Fruit fly (Drosophila melanogaster) whole organism, embryonic: Measurements from ENCODE around the gene CG5902.

Experiments
- ATbp ChIP-seq: fragments of 200-800 bp; sonication (Bioruptor generic); optimal IDR thresholded peaks from 2 replicates; lab custom pipeline; 2017; ENCODE audit warnings: missing biosample characterization, mild to moderate bottlenecking, missing genetic modification characterization, missing genetic modification reagents
- Aef1 ChIP-seq: fragments of 200-800 bp; sonication (Bioruptor generic); IDR thresholded peaks from 3 replicates; pipeline ENCODE4 v1.3.6; 2022; ENCODE audit warnings: missing biosample characterization, missing genetic modification characterization
- CG10543 ChIP-seq: fragments of 200-800 bp; sonication (Bioruptor generic); optimal IDR thresholded peaks from 3 replicates; lab custom pipeline; 2017; ENCODE audit warnings: missing biosample characterization, mild to moderate bottlenecking, missing genetic modification characterization, moderate library complexity
- CG12942 ChIP-seq: fragments of 200-800 bp; sonication (Bioruptor generic); optimal IDR thresholded peaks from 3 replicates; lab custom pipeline; 2016; ENCODE audit warnings: missing biosample characterization, missing genetic modification characterization
- CG13894 ChIP-seq: fragments of 200-800 bp; sonication (Bioruptor generic); optimal IDR thresholded peaks from 3 replicates; lab custom pipeline; 2018; ENCODE audit warnings: missing biosample characterization, mild to moderate bottlenecking, missing genetic modification characterization, moderate library complexity
- CG17912 ChIP-seq: fragments of 200-800 bp; sonication (Bioruptor generic); optimal IDR thresholded peaks from 2 replicates; lab custom pipeline; 2018; ENCODE audit warnings: missing biosample characterization, mild to moderate bottlenecking, missing genetic modification characterization
- CG34224 ChIP-seq: fragments of 200-800 bp; sonication (Bioruptor generic); IDR thresholded peaks from 3 replicates; pipeline ENCODE4 v1.3.6; 2022; ENCODE audit warnings: missing biosample characterization, missing genetic modification characterization; ENCODE audit not compliant: partially characterized antibody
- CG4328 ChIP-seq: fragments of 200-800 bp; sonication (Bioruptor generic); optimal IDR thresholded peaks from 3 replicates; lab custom pipeline; 2017; ENCODE audit warnings: missing biosample characterization, missing genetic modification reagents, missing genetic modification characterization
- CG43689 ChIP-seq: fragments of 200-800 bp; sonication (Bioruptor generic); IDR thresholded peaks from 2 replicates; pipeline ENCODE4 v1.3.6; 2022; ENCODE audit warnings: missing biosample characterization, missing genetic modification characterization
- CG4424 ChIP-seq: fragments of 200-800 bp; sonication (Bioruptor generic); optimal IDR thresholded peaks from 3 replicates; lab custom pipeline; 2016; ENCODE audit warnings: missing biosample characterization, missing genetic modification characterization
- CG4820 ChIP-seq: fragments of 200-800 bp; sonication (Bioruptor generic); optimal IDR thresholded peaks from 3 replicates; lab custom pipeline; 2016; ENCODE audit warnings: missing biosample characterization, missing genetic modification characterization
- CG6175 ChIP-seq: fragments of 200-800 bp; sonication (Bioruptor generic); IDR thresholded peaks from 3 replicates; pipeline ENCODE4 v1.3.6; 2022; ENCODE audit warnings: missing biosample characterization, missing genetic modification characterization
- CG6791 ChIP-seq: fragments of 200-800 bp; sonication (Bioruptor generic); IDR thresholded peaks from 3 replicates; pipeline ENCODE4 v1.3.6; 2022; ENCODE audit warnings: missing biosample characterization, missing genetic modification characterization; ENCODE audit not compliant: partially characterized antibody
- CG7839 ChIP-seq: fragments of 200-800 bp; sonication (Bioruptor generic); optimal IDR thresholded peaks from 3 replicates; lab custom pipeline; 2018; ENCODE audit warnings: missing biosample characterization, mild to moderate bottlenecking, missing genetic modification characterization, moderate library complexity
- CG8924 ChIP-seq: fragments of 200-800 bp; optimal IDR thresholded peaks from 3 replicates; lab custom pipeline; 2019; ENCODE audit warnings: missing biosample characterization, mild to moderate bottlenecking, missing genetic modification characterization, moderate library complexity
- CG9727 ChIP-seq: fragments of 200-800 bp; sonication (Bioruptor generic); optimal IDR thresholded peaks from 3 replicates; lab custom pipeline; 2017; ENCODE audit warnings: missing biosample characterization, mild to moderate bottlenecking, missing genetic modification characterization
- Gsc ChIP-seq: fragments of 200-800 bp; sonication (Bioruptor generic); IDR thresholded peaks from 2 replicates; pipeline ENCODE4 v1.3.6; 2022; ENCODE audit warnings: missing biosample characterization, missing genetic modification characterization
- Hand ChIP-seq: fragments of 200-800 bp; sonication (Bioruptor generic); optimal IDR thresholded peaks from 2 replicates; lab custom pipeline; 2017; ENCODE audit warnings: mild to moderate bottlenecking, missing biosample characterization, missing genetic modification reagents, missing genetic modification characterization
- Hr78 ChIP-seq, 2 experiments: fragments of 200-800 bp in 1 of 2; fragments of >200 bp in 1 of 2; sonication (Bioruptor generic) in 1 of 2; optimal IDR thresholded peaks; 2 replicates each; lab custom pipeline; 2017 to 2019; ENCODE audit warnings: missing biosample characterization in 2 of 2, missing genetic modification characterization in 2 of 2, mild to moderate bottlenecking in 1 of 2, moderate library complexity in 1 of 2
- NK7.1 ChIP-seq: fragments of 200-800 bp; sonication (Bioruptor generic); optimal IDR thresholded peaks from 3 replicates; lab custom pipeline; 2016; ENCODE audit warnings: missing biosample characterization, missing genetic modification characterization
- Optix ChIP-seq: fragments of 200-800 bp; sonication (Bioruptor generic); IDR thresholded peaks from 3 replicates; pipeline ENCODE4 v1.3.6; 2022; ENCODE audit warnings: missing biosample characterization, missing genetic modification characterization
- Sin3A ChIP-seq: fragments of >200 bp; optimal IDR thresholded peaks from 2 replicates; lab custom pipeline; 2018
- Sry-δ ChIP-seq: fragments of 200-800 bp; sonication (Bioruptor generic); optimal IDR thresholded peaks from 2 replicates; lab custom pipeline; 2016; ENCODE audit warnings: missing biosample characterization, missing genetic modification characterization
- TFAM ChIP-seq: fragments of 200-800 bp; sonication (Bioruptor generic); optimal IDR thresholded peaks from 2 replicates; lab custom pipeline; 2017; ENCODE audit warnings: missing biosample characterization, missing genetic modification characterization, inconsistent platforms
- abd-A ChIP-seq: fragments of 200-800 bp; sonication (Bioruptor generic); optimal IDR thresholded peaks from 3 replicates; lab custom pipeline; 2019; ENCODE audit warnings: missing biosample characterization, mild to moderate bottlenecking, missing genetic modification characterization, moderate library complexity
- amos ChIP-seq: fragments of 200-800 bp; sonication (Bioruptor generic); IDR thresholded peaks from 2 replicates; pipeline ENCODE4 v1.3.6; 2022; ENCODE audit warnings: missing biosample characterization, missing genetic modification characterization; ENCODE audit not compliant: partially characterized antibody
- ara ChIP-seq: fragments of 200-800 bp; sonication (Bioruptor generic); IDR thresholded peaks from 2 replicates; pipeline ENCODE4 v1.3.6; 2022; ENCODE audit warnings: missing biosample characterization, missing genetic modification characterization
- bsh ChIP-seq, 2 experiments: fragments of 200-800 bp; sonication (Bioruptor generic); optimal IDR thresholded peaks; 2 replicates each; lab custom pipeline; 2017 to 2018; ENCODE audit warnings: mild to moderate bottlenecking in 2 of 2, missing biosample characterization in 2 of 2, missing genetic modification characterization in 2 of 2, moderate library complexity in 1 of 2
- caup ChIP-seq: fragments of 200-800 bp; sonication (Bioruptor generic); optimal IDR thresholded peaks from 3 replicates; lab custom pipeline; 2017; ENCODE audit warnings: missing biosample characterization, mild to moderate bottlenecking, missing genetic modification characterization, moderate library complexity; ENCODE audit not compliant: severe bottlenecking
- chinmo ChIP-seq: fragments of 200-800 bp; sonication (Bioruptor generic); IDR thresholded peaks from 4 replicates; pipeline ENCODE4 v1.3.6; 2022; ENCODE audit warnings: missing biosample characterization, missing genetic modification characterization; ENCODE audit not compliant: partially characterized antibody
- chn ChIP-seq: fragments of 200-800 bp; sonication (Bioruptor generic); optimal IDR thresholded peaks from 2 replicates; lab custom pipeline; 2016; ENCODE audit warnings: missing biosample characterization, missing genetic modification characterization
- cwo ChIP-seq: fragments of 200-800 bp; sonication (Bioruptor generic); optimal IDR thresholded peaks from 3 replicates; lab custom pipeline; 2017; ENCODE audit warnings: missing biosample characterization, missing genetic modification characterization, mild to moderate bottlenecking, moderate library complexity, missing genetic modification reagents
- da ChIP-seq: fragments of 200-800 bp; sonication (Bioruptor generic); optimal IDR thresholded peaks from 2 replicates; lab custom pipeline; 2016; ENCODE audit warnings: missing biosample characterization, missing genetic modification characterization
- eve ChIP-seq, 2 experiments: fragments of >200 bp; optimal IDR thresholded peaks; 2 replicates each; lab custom pipeline; 2017; ENCODE audit warnings: missing biosample characterization in 2 of 2, missing genetic modification characterization in 2 of 2
- fu2 ChIP-seq: fragments of 200-800 bp; sonication (Bioruptor generic); optimal IDR thresholded peaks from 2 replicates; lab custom pipeline; 2016; ENCODE audit warnings: missing biosample characterization, missing genetic modification characterization
- gcm2 ChIP-seq: fragments of 200-800 bp; sonication (Bioruptor generic); optimal IDR thresholded peaks from 2 replicates; lab custom pipeline; 2016; ENCODE audit warnings: missing biosample characterization, missing genetic modification characterization
- grau ChIP-seq: fragments of 200-800 bp; optimal IDR thresholded peaks from 3 replicates; lab custom pipeline; 2019; ENCODE audit warnings: missing biosample characterization, mild to moderate bottlenecking, missing genetic modification characterization, moderate library complexity
- kah ChIP-seq: fragments of 200-800 bp; sonication (Bioruptor generic); optimal IDR thresholded peaks from 2 replicates; lab custom pipeline; 2018; ENCODE audit warnings: missing biosample characterization, mild to moderate bottlenecking, missing genetic modification characterization
- kni ChIP-seq: fragments of 200-800 bp; sonication (Bioruptor generic); optimal IDR thresholded peaks from 3 replicates; lab custom pipeline; 2017; ENCODE audit warnings: mild to moderate bottlenecking, missing biosample characterization, missing genetic modification reagents, missing genetic modification characterization
- lmd ChIP-seq: fragments of 200-800 bp; sonication (Bioruptor generic); IDR thresholded peaks from 2 replicates; pipeline ENCODE4 v1.3.6; 2022; ENCODE audit warnings: missing biosample characterization, missing genetic modification characterization
- maf-S ChIP-seq: fragments of 200-800 bp; sonication (Bioruptor generic); optimal IDR thresholded peaks from 2 replicates; lab custom pipeline; 2016; ENCODE audit warnings: missing biosample characterization, missing genetic modification characterization
- oc ChIP-seq: fragments of 200-800 bp; sonication (Bioruptor generic); optimal IDR thresholded peaks from 2 replicates; lab custom pipeline; 2018; ENCODE audit warnings: missing biosample characterization, mild to moderate bottlenecking, missing genetic modification characterization, moderate library complexity
- repo ChIP-seq: fragments of 200-800 bp; sonication (Bioruptor generic); optimal IDR thresholded peaks from 2 replicates; lab custom pipeline; 2016; ENCODE audit warnings: missing biosample characterization, missing genetic modification characterization
- sd ChIP-seq: fragments of 200-800 bp; sonication (Bioruptor generic); optimal IDR thresholded peaks from 3 replicates; lab custom pipeline; 2018; ENCODE audit warnings: missing biosample characterization, mild to moderate bottlenecking, missing genetic modification characterization, moderate library complexity
- sima ChIP-seq: fragments of 200-800 bp; sonication (Bioruptor generic); optimal IDR thresholded peaks from 2 replicates; lab custom pipeline; 2016; ENCODE audit warnings: missing biosample characterization, missing genetic modification characterization
- sna ChIP-seq: fragments of 200-800 bp; sonication (Bioruptor generic); IDR thresholded peaks from 2 replicates; pipeline ENCODE4 v1.3.6; 2022; ENCODE audit warnings: missing biosample characterization, missing genetic modification characterization; ENCODE audit not compliant: partially characterized antibody
- ssp ChIP-seq: fragments of 200-800 bp; sonication (Bioruptor generic); IDR thresholded peaks from 2 replicates; pipeline ENCODE4 v1.3.6; 2022; ENCODE audit warnings: missing biosample characterization, missing genetic modification characterization
- tgo ChIP-seq: fragments of 200-800 bp; sonication (Bioruptor generic); IDR thresholded peaks from 3 replicates; pipeline ENCODE4 v1.3.6; 2022; ENCODE audit warnings: missing biosample characterization, missing genetic modification characterization
- tx ChIP-seq: fragments of 200-800 bp; sonication (Bioruptor generic); optimal IDR thresholded peaks from 2 replicates; lab custom pipeline; 2016; ENCODE audit warnings: missing biosample characterization, missing genetic modification characterization

CG5902 gene

dm6 chr3R:24006449-24007159 is 20.2 kb downstream of the CG5902 start (continued):
- TF ChIP-seq CG7839 (tag; lab: Kevin White, UChicago) (peak; percentile 3), bsh (GFP tag; optimal IDR thresholded peaks at IDR 0.05; lab: Kevin White, UChicago) (no peak), cwo (peak; percentile 70), CG6791 (GFP tag; lab: Robert Waterston, UW) (no peak), CG17912 (GFP tag; lab: Kevin White, UChicago) (no peak), Sry-δ (GFP tag; lab: Kevin White, UChicago) (no peak), CG4820 (GFP tag; lab: Kevin White, UChicago) (no peak), tgo (no peak), CG13894 (tag; lab: Kevin White, UChicago) (no peak), abd-A (tag; lab: Kevin White, UChicago) (no peak), oc (no peak), da (GFP tag; lab: Kevin White, UChicago) (no peak), gcm2 (GFP tag; lab: Kevin White, UChicago) (no peak), TFAM (GFP tag; lab: Kevin White, UChicago) (no peak), kni (peak; percentile 32), Gsc (GFP tag; lab: Robert Waterston, UW) (no peak), NK7.1 (GFP tag; lab: Kevin White, UChicago) (no peak), Hand (no peak), chinmo (GFP tag; lab: Robert Waterston, UW) (0 out of 4 replicates have a peak, but pooled peaks have one; percentile 34), Hr78 (GFP tag; optimal IDR thresholded peaks at IDR 0.05; lab: Kevin White, UChicago) (no peak), sd (tag; lab: Kevin White, UChicago) (peak; percentile 8), Optix (GFP tag; lab: Robert Waterston, UW) (0 out of 3 replicates have a peak, but pooled peaks have one; percentile 20), kah (GFP tag; lab: Kevin White, UChicago) (no peak), Sin3A (no peak), chn (GFP tag; lab: Kevin White, UChicago) (no peak), grau (tag; lab: Kevin White, UChicago) (peak; percentile 10), CG43689 (no peak), lmd (GFP tag; lab: Robert Waterston, UW) (peak; percentile 38; the same call in 1 of the 2 replicates), Aef1 (GFP tag; lab: Robert Waterston, UW) (0 out of 3 replicates have a peak, but pooled peaks have one; percentile 26), CG8924 (no peak), eve (GFP tag; optimal IDR thresholded peaks at IDR 0.05; lab: Kevin White, UChicago) (no peak), CG12942 (GFP tag; lab: Kevin White, UChicago) (no peak), CG4424 (GFP tag; lab: Kevin White, UChicago) (peak; percentile 6), ATbp (GFP tag; lab: Kevin White, UChicago) (no peak), CG6175 (no peak), tx (GFP tag; lab: Kevin White, UChicago) (no peak), repo (GFP tag; lab: Kevin White, UChicago) (no peak), ara (GFP tag; lab: Robert Waterston, UW) (no peak), CG9727 (no peak), CG10543 (GFP tag; lab: Kevin White, UChicago) (peak; percentile 15), ssp (GFP tag; lab: Robert Waterston, UW) (no peak), maf-S (GFP tag; lab: Kevin White, UChicago) (no peak), fu2 (GFP tag; lab: Kevin White, UChicago) (no peak), amos (GFP tag; lab: Robert Waterston, UW) (no peak), CG34224 (GFP tag; lab: Robert Waterston, UW) (0 out of 3 replicates have a peak, but pooled peaks have one; percentile 25), CG4328 (GFP tag; lab: Kevin White, UChicago) (no peak), sna (GFP tag; lab: Robert Waterston, UW) (no peak), caup (GFP tag; lab: Kevin White, UChicago) (no peak), sima (GFP tag; lab: Kevin White, UChicago) (no peak)
